Fruit fly (Drosophila melanogaster) whole organism, pupa: ENCODE data around the gene Gem3.
A peak's percentile ranks its signal among the peaks of the same experiment; 100 is the strongest.

Experiments
- CG12605 ChIP-seq: fragments of 200-800 bp; sonication (Bioruptor generic); IDR thresholded peaks from 2 replicates; pipeline ENCODE4 v1.3.6; 2022; ENCODE audit warnings: missing biosample characterization, missing genetic modification characterization
- CG13204 ChIP-seq: fragments of 200-800 bp; sonication (Bioruptor generic); optimal IDR thresholded peaks from 2 replicates; lab custom pipeline; 2018; ENCODE audit warnings: missing biosample characterization, mild to moderate bottlenecking, missing genetic modification characterization, moderate library complexity
- CG14655 ChIP-seq: fragments of 200-800 bp; sonication (Bioruptor generic); optimal IDR thresholded peaks from 3 replicates; lab custom pipeline; 2017; ENCODE audit warnings: mild to moderate bottlenecking, missing biosample characterization, missing genetic modification reagents, missing genetic modification characterization
- CG15710 ChIP-seq: fragments of 200-800 bp; sonication (Bioruptor generic); optimal IDR thresholded peaks from 2 replicates; lab custom pipeline; 2018; ENCODE audit warnings: missing biosample characterization, mild to moderate bottlenecking, missing genetic modification characterization, moderate library complexity
- CG17806 ChIP-seq: fragments of 200-800 bp; sonication (Bioruptor generic); optimal IDR thresholded peaks from 2 replicates; lab custom pipeline; 2018; ENCODE audit warnings: missing biosample characterization, mild to moderate bottlenecking, missing genetic modification characterization, moderate library complexity
- CG8159 ChIP-seq: fragments of 200-800 bp; sonication (Bioruptor generic); optimal IDR thresholded peaks from 3 replicates; lab custom pipeline; 2018; ENCODE audit warnings: missing biosample characterization, mild to moderate bottlenecking, missing genetic modification characterization, moderate library complexity
- CG8301 ChIP-seq: fragments of 200-800 bp; sonication (Bioruptor generic); optimal IDR thresholded peaks from 2 replicates; lab custom pipeline; 2018; ENCODE audit warnings: missing biosample characterization, mild to moderate bottlenecking, missing genetic modification characterization
- CG9948 ChIP-seq: fragments of 200-800 bp; sonication (Bioruptor generic); optimal IDR thresholded peaks from 2 replicates; lab custom pipeline; 2018; ENCODE audit warnings: missing biosample characterization, mild to moderate bottlenecking, missing genetic modification characterization, moderate library complexity
- D1 ChIP-seq: fragments of 200-800 bp; sonication (Bioruptor generic); optimal IDR thresholded peaks from 2 replicates; lab custom pipeline; 2018; ENCODE audit warnings: missing biosample characterization, mild to moderate bottlenecking, missing genetic modification characterization, moderate library complexity
- EcR ChIP-seq: fragments of 200-800 bp; sonication (Bioruptor generic); optimal IDR thresholded peaks from 3 replicates; lab custom pipeline; 2019; ENCODE audit warnings: missing biosample characterization, missing genetic modification characterization, mild to moderate bottlenecking, moderate library complexity, missing genetic modification reagents
- Pif1A ChIP-seq: fragments of 200-800 bp; sonication (Bioruptor generic); optimal IDR thresholded peaks from 3 replicates; lab custom pipeline; 2016; ENCODE audit warnings: missing biosample characterization, missing genetic modification characterization
- Pif1B ChIP-seq: fragments of 200-800 bp; sonication (Bioruptor generic); optimal IDR thresholded peaks from 3 replicates; lab custom pipeline; 2016; ENCODE audit warnings: missing biosample characterization, missing genetic modification characterization
- rn ChIP-seq: fragments of 200-800 bp; sonication (Bioruptor generic); IDR thresholded peaks from 2 replicates; pipeline ENCODE4 v1.3.6; 2022; ENCODE audit warnings: missing biosample characterization, missing genetic modification characterization

dm6 chr3L:10428027-10428426, 34.9 kb downstream of the Gem3 start:
- TF ChIP-seq CG8159 (tag; lab: Kevin White, UChicago) (no peak), CG8301 (tag; lab: Kevin White, UChicago) (peak; percentile 69), CG15710 (tag; lab: Kevin White, UChicago) (no peak), EcR (GFP tag; lab: Kevin White, UChicago) (no peak), CG9948 (tag; lab: Kevin White, UChicago) (no peak), CG17806 (tag; lab: Kevin White, UChicago) (no peak), Pif1B (no peak), CG13204 (GFP tag; lab: Kevin White, UChicago) (no peak), D1 (no peak), Pif1A (no peak), rn (GFP tag; lab: Robert Waterston, UW) (no peak), CG12605 (GFP tag; lab: Robert Waterston, UW) (no peak), CG14655 (GFP tag; lab: Kevin White, UChicago) (peak; percentile 62)
